Worm (Caenorhabditis elegans): ENCODE results near the gene msp-36.

DNA sequence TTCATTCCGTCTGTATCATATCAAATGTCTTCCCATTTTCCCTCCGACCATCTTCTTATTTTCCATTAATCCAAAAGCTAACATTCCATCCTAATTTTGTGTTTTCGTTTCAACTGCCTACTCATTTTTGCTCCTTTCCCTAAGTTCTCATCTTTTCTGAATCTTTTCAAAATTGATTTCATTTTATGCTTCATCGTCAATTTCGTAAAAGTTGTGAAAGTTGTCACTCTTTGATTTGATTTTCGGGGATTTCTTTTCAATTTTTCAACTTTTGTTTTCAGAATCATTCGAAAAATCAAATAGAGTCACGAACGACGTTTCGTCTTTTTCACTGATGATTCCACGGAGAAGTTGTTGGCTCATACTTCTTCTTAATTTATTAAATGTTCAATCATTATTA, 27.7 kb upstream of the msp-36 start, which contains the start of gene cwn-2:
- no peak for TF ChIP-seq lin-13 (GFP tag; optimal IDR thresholded peaks at IDR 0.05)
- no peak for TF ChIP-seq lin-39 (tag; optimal IDR thresholded peaks at IDR 0.05)
- no peak for TF ChIP-seq snpc-4 (tag; optimal IDR thresholded peaks at IDR 0.05)
- TF ChIP-seq R02D3.7 (tag; optimal IDR thresholded peaks at IDR 0.05): no peak
- TF ChIP-seq mab-5 (tag; optimal IDR thresholded peaks at IDR 0.05): no peak
- no peak for TF ChIP-seq aly-2 (tag; optimal IDR thresholded peaks at IDR 0.05)
- TF ChIP-seq mdl-1 (tag; optimal IDR thresholded peaks at IDR 0.05): no peak

Measured in whole organism, L2 larva.